Fruit fly (Drosophila melanogaster) whole organism, pupa: Measurements from ENCODE around the gene Dscam4.

Experiments
- CG10348 ChIP-seq: fragments of 200-800 bp; sonication (Bioruptor generic); IDR thresholded peaks from 2 replicates; pipeline ENCODE4 v1.3.6; 2022; ENCODE audit warnings: missing biosample characterization, missing genetic modification characterization
- CG12605 ChIP-seq: fragments of 200-800 bp; sonication (Bioruptor generic); IDR thresholded peaks from 2 replicates; pipeline ENCODE4 v1.3.6; 2022; ENCODE audit warnings: missing biosample characterization, missing genetic modification characterization
- CG13204 ChIP-seq: fragments of 200-800 bp; sonication (Bioruptor generic); optimal IDR thresholded peaks from 2 replicates; lab custom pipeline; 2018; ENCODE audit warnings: missing biosample characterization, mild to moderate bottlenecking, missing genetic modification characterization, moderate library complexity
- CG14655 ChIP-seq: fragments of 200-800 bp; sonication (Bioruptor generic); optimal IDR thresholded peaks from 3 replicates; lab custom pipeline; 2017; ENCODE audit warnings: mild to moderate bottlenecking, missing biosample characterization, missing genetic modification reagents, missing genetic modification characterization
- CG15710 ChIP-seq: fragments of 200-800 bp; sonication (Bioruptor generic); optimal IDR thresholded peaks from 2 replicates; lab custom pipeline; 2018; ENCODE audit warnings: missing biosample characterization, mild to moderate bottlenecking, missing genetic modification characterization, moderate library complexity
- CG17806 ChIP-seq: fragments of 200-800 bp; sonication (Bioruptor generic); optimal IDR thresholded peaks from 2 replicates; lab custom pipeline; 2018; ENCODE audit warnings: missing biosample characterization, mild to moderate bottlenecking, missing genetic modification characterization, moderate library complexity
- CG32121 ChIP-seq: fragments of 200-800 bp; sonication (Bioruptor generic); IDR thresholded peaks from 2 replicates; pipeline ENCODE4 v1.3.6; 2022; ENCODE audit warnings: missing biosample characterization, missing genetic modification characterization
- CG34367 ChIP-seq: fragments of 200-800 bp; sonication (Bioruptor generic); optimal IDR thresholded peaks from 2 replicates; lab custom pipeline; 2018; ENCODE audit warnings: missing biosample characterization, mild to moderate bottlenecking, missing genetic modification characterization
- CG4496 ChIP-seq: fragments of 200-800 bp; sonication (Bioruptor generic); IDR thresholded peaks from 3 replicates; pipeline ENCODE4 v1.3.6; 2022; ENCODE audit warnings: missing biosample characterization, missing genetic modification characterization
- CG8159 ChIP-seq: fragments of 200-800 bp; sonication (Bioruptor generic); optimal IDR thresholded peaks from 3 replicates; lab custom pipeline; 2018; ENCODE audit warnings: missing biosample characterization, mild to moderate bottlenecking, missing genetic modification characterization, moderate library complexity
- CG8301 ChIP-seq: fragments of 200-800 bp; sonication (Bioruptor generic); optimal IDR thresholded peaks from 2 replicates; lab custom pipeline; 2018; ENCODE audit warnings: missing biosample characterization, mild to moderate bottlenecking, missing genetic modification characterization
- CG9948 ChIP-seq: fragments of 200-800 bp; sonication (Bioruptor generic); optimal IDR thresholded peaks from 2 replicates; lab custom pipeline; 2018; ENCODE audit warnings: missing biosample characterization, mild to moderate bottlenecking, missing genetic modification characterization, moderate library complexity
- D1 ChIP-seq: fragments of 200-800 bp; sonication (Bioruptor generic); optimal IDR thresholded peaks from 2 replicates; lab custom pipeline; 2018; ENCODE audit warnings: missing biosample characterization, mild to moderate bottlenecking, missing genetic modification characterization, moderate library complexity
- EcR ChIP-seq: fragments of 200-800 bp; sonication (Bioruptor generic); optimal IDR thresholded peaks from 3 replicates; lab custom pipeline; 2019; ENCODE audit warnings: missing biosample characterization, missing genetic modification characterization, mild to moderate bottlenecking, moderate library complexity, missing genetic modification reagents
- Ets98B ChIP-seq: fragments of 200-800 bp; sonication (Bioruptor generic); IDR thresholded peaks from 2 replicates; pipeline ENCODE4 v1.3.6; 2022; ENCODE audit warnings: missing biosample characterization, missing genetic modification characterization
- Pif1A ChIP-seq: fragments of 200-800 bp; sonication (Bioruptor generic); optimal IDR thresholded peaks from 3 replicates; lab custom pipeline; 2016; ENCODE audit warnings: missing biosample characterization, missing genetic modification characterization
- Pif1B ChIP-seq: fragments of 200-800 bp; sonication (Bioruptor generic); optimal IDR thresholded peaks from 3 replicates; lab custom pipeline; 2016; ENCODE audit warnings: missing biosample characterization, missing genetic modification characterization
- Snoo ChIP-seq: fragments of 200-800 bp; sonication (Bioruptor generic); optimal IDR thresholded peaks from 3 replicates; lab custom pipeline; 2017; ENCODE audit warnings: missing biosample characterization, mild to moderate bottlenecking, missing genetic modification characterization, inconsistent platforms
- fd96Ca ChIP-seq: fragments of 200-800 bp; sonication (Bioruptor generic); IDR thresholded peaks from 3 replicates; pipeline ENCODE4 v1.3.6; 2022; ENCODE audit warnings: missing biosample characterization, missing genetic modification characterization
- gl ChIP-seq: fragments of 200-800 bp; sonication (Bioruptor generic); optimal IDR thresholded peaks from 2 replicates; lab custom pipeline; 2018; ENCODE audit warnings: missing biosample characterization, mild to moderate bottlenecking, missing genetic modification characterization
- rn ChIP-seq: fragments of 200-800 bp; sonication (Bioruptor generic); IDR thresholded peaks from 2 replicates; pipeline ENCODE4 v1.3.6; 2022; ENCODE audit warnings: missing biosample characterization, missing genetic modification characterization

The Dscam4 gene

DNA sequence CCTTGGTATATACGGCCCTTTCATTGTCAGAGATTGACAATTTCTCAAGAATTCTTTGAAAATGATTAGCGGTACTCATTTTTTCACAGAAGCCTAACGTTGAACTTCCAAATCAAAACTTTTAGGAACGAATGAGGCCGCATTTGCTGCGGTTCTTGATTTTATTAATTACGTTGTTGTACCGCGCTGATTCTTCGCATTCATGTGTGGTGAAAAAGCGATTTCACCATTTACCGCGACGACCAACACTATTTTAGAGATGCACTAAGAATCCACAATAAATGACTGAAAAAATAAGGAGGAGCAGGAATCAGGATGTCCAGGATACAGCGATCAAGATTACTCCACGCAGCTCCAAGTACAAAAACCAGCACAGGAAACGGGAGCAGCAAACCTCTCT lies 65.5 kb downstream of the Dscam4 start, which contains the start of the genes CG7194 and Sbp2:
TSS of gene CG7194 (minus strand) at position 148 of the 400 bp plus-strand sequence.
TSS of gene Sbp2 (plus strand) at position 246 of the 400 bp plus-strand sequence.
- TF ChIP-seq D1 (no peak), gl (peak; percentile 6)

dm6 chr3L:8306880-8307279 lies 68.4 kb downstream of the Dscam4 start, which contains the start of gene Gr66a:
Gene Gr66a, minus strand, starts transcription at chr3L:8306980.
- no peak for TF ChIP-seq Ets98B
- no peak for TF ChIP-seq CG4496 (GFP tag; lab: Robert Waterston, UW)
- TF ChIP-seq CG8301 (tag; lab: Kevin White, UChicago), result no peak
- TF ChIP-seq CG32121, result no peak

- TF ChIP-seq CG4496 (GFP tag; lab: Robert Waterston, UW) (no peak), CG13204 (GFP tag; lab: Kevin White, UChicago) (no peak), CG34367 (tag; lab: Kevin White, UChicago) (peak; percentile 21), CG17806 (peak; percentile 33), CG14655 (no peak), CG12605 (GFP tag; lab: Robert Waterston, UW) (no peak), CG15710 (tag; lab: Kevin White, UChicago) (peak; percentile 69), Pif1A (GFP tag; lab: Kevin White, UChicago) (no peak), Snoo (tag; lab: Kevin White, UChicago) (peak; percentile 62), CG8159 (tag; lab: Kevin White, UChicago) (no peak), fd96Ca (GFP tag; lab: Robert Waterston, UW) (no peak), CG9948 (tag; lab: Kevin White, UChicago) (peak; percentile 43), Ets98B (no peak), EcR (GFP tag; lab: Kevin White, UChicago) (no peak), gl (no peak), CG8301 (tag; lab: Kevin White, UChicago) (no peak), rn (GFP tag; lab: Robert Waterston, UW) (no peak), CG10348 (GFP tag; lab: Robert Waterston, UW) (no peak), Pif1B (GFP tag; lab: Kevin White, UChicago) (no peak), CG32121 (no peak), D1 (no peak)
These were observed 70.5 kb downstream of the Dscam4 start, which contains the start of gene BI-1 for dm6 chr3L:8308891-8309352. Gene BI-1, minus strand, starts transcription at chr3L:8308941.

DNA sequence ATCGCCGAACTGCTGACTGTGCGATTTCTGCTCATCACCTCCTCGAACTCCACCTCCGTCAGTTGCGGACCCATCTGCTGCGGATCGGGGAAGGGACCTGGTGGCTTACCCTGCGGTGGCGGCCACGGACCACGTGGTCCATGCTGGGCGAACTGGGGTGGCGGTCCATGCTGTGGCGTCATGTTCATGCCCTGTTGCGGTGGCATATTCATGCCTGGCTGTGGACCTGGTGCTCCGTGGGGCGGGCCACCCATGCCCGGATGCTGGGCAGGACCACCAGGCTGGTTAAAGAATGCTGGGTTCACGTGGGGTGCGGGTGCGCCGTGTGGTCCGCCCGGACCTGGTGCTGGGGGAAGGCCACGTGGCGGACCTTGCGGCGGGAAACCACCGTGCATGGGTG lies 73.8 kb downstream of the Dscam4 start:
- TF ChIP-seq Pif1A (GFP tag; lab: Kevin White, UChicago) (no peak), rn (GFP tag; lab: Robert Waterston, UW) (no peak), CG14655 (no peak), CG15710 (tag; lab: Kevin White, UChicago) (no peak), fd96Ca (GFP tag; lab: Robert Waterston, UW) (peak; percentile 42; the same call in 1 of the 3 replicates)

dm6 chr3L:8314788-8315140 lies 76.3 kb downstream of the Dscam4 start:
- TF ChIP-seq D1 (no peak), Ets98B (peak; percentile 48; the same call in 1 of the 2 replicates), CG32121 (no peak), CG4496 (GFP tag; lab: Robert Waterston, UW) (peak; percentile 63; the same call in 2 of the 3 replicates), Pif1A (GFP tag; lab: Kevin White, UChicago) (peak; percentile 32), CG17806 (no peak)

- TF ChIP-seq Ets98B, result peak; percentile 19; the same call in 1 of the 2 replicates
- peak; percentile 6 for TF ChIP-seq CG9948 (tag; lab: Kevin White, UChicago)
- TF ChIP-seq CG17806, result peak; percentile 13
- no peak for TF ChIP-seq CG15710 (tag; lab: Kevin White, UChicago)
- TF ChIP-seq CG4496 (GFP tag; lab: Robert Waterston, UW), result peak; percentile 42; the same call in 1 of the 3 replicates
- TF ChIP-seq D1, result no peak
- peak; percentile 17 for TF ChIP-seq CG34367 (tag; lab: Kevin White, UChicago)
- TF ChIP-seq CG12605 (GFP tag; lab: Robert Waterston, UW), result no peak
These were observed 76.8 kb downstream of the Dscam4 start, which contains the start of gene Cpsf6 for dm6 chr3L:8315141-8315816. Gene Cpsf6, minus strand, starts transcription at chr3L:8315502.

- TF ChIP-seq Pif1A (GFP tag; lab: Kevin White, UChicago) (peak; percentile 38), Pif1B (GFP tag; lab: Kevin White, UChicago) (no peak), rn (GFP tag; lab: Robert Waterston, UW) (peak; percentile 82), CG4496 (GFP tag; lab: Robert Waterston, UW) (peak; percentile 91), fd96Ca (GFP tag; lab: Robert Waterston, UW) (peak; percentile 87), CG8159 (tag; lab: Kevin White, UChicago) (no peak), gl (no peak), CG32121 (peak; percentile 93), CG14655 (peak; percentile 82), Ets98B (peak; percentile 92), CG10348 (GFP tag; lab: Robert Waterston, UW) (peak; percentile 56; the same call in 1 of the 2 replicates), D1 (no peak), CG8301 (tag; lab: Kevin White, UChicago) (peak; percentile 88), CG12605 (GFP tag; lab: Robert Waterston, UW) (peak; percentile 82)
These were observed 80.6 kb downstream of the Dscam4 start, which contains the start of gene CG43059 for dm6 chr3L:8318916-8319506. Gene CG43059, minus strand, starts transcription at chr3L:8318966.
